Fruit fly (Drosophila melanogaster): ENCODE results near the gene CG13931.

DNA sequence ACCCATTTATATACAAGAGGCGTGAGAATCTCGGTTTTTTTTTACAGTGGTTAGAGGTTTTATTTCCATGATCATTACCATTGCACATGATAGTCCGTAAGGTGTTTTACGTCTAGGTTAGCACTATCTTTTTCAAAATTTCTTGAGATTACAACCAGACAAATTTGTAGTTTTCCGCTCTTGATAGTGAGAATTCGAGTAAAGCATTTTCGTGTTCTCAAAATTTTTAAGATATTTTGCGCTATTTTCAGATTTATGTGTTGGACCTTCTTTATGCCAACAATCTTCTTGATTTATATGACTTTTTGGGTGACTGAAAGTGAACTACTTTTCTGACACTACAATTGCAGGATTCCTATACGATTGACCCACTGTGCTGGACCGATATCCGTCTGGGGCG lies 38.9 kb upstream of the CG13931 start:
- TF ChIP-seq ovo (GFP tag; optimal IDR thresholded peaks at IDR 0.05) = no peak
- TF ChIP-seq toe (GFP tag; optimal IDR thresholded peaks at IDR 0.05) = peak; percentile 8
- TF ChIP-seq Hr96 (GFP tag; optimal IDR thresholded peaks at IDR 0.05) = no peak
- no peak for TF ChIP-seq CG14711 (tag; optimal IDR thresholded peaks at IDR 0.05)
- no peak for TF ChIP-seq kay (GFP tag; ENCODE audit: borderline replicate concordance)
- no peak for TF ChIP-seq CG7045 (GFP tag; optimal IDR thresholded peaks at IDR 0.05)
- no peak for TF ChIP-seq CG11617 (GFP tag; optimal IDR thresholded peaks at IDR 0.05)
- no peak for TF ChIP-seq Crg-1 (GFP tag; optimal IDR thresholded peaks at IDR 0.05)
- TF ChIP-seq CG33017 (tag; optimal IDR thresholded peaks at IDR 0.05) = no peak
- TF ChIP-seq CG7101 (tag; optimal IDR thresholded peaks at IDR 0.05) = no peak
- no peak for TF ChIP-seq CG12768 (GFP tag; optimal IDR thresholded peaks at IDR 0.05)
- TF ChIP-seq CG1620 (GFP tag; optimal IDR thresholded peaks at IDR 0.05) = no peak
- no peak for TF ChIP-seq Clk (GFP tag; optimal IDR thresholded peaks at IDR 0.05)
- peak; percentile 12 for TF ChIP-seq CG5204 (GFP tag; optimal IDR thresholded peaks at IDR 0.05)

All from whole organism, adult.